Worm (Caenorhabditis elegans) whole organism, early embryonic: ENCODE data around the gene nol-9.
A peak's percentile ranks its signal among the peaks of the same experiment; 100 is the strongest.

Experiments used
- B0310.2 ChIP-seq: sonication (generic microtip); optimal IDR thresholded peaks from 2 replicates; lab custom pipeline; 2016; ENCODE audit warnings: mild to moderate bottlenecking, missing genetic modification characterization, missing compliant biosample characterization
- F13C5.2 ChIP-seq: sonication (generic microtip); optimal IDR thresholded peaks from 2 replicates; lab custom pipeline; 2017; ENCODE audit warnings: mild to moderate bottlenecking, missing genetic modification characterization, inconsistent platforms, missing compliant biosample characterization
- aly-1 ChIP-seq: sonication (generic microtip); optimal IDR thresholded peaks from 2 replicates; lab custom pipeline; 2016; ENCODE audit warnings: missing genetic modification characterization, missing compliant biosample characterization
- ama-1 ChIP-seq: fragments of 150-350 bp; optimal IDR thresholded peaks from 2 replicates; lab custom pipeline; 2014
- ceh-13 ChIP-seq: fragments of 200-800 bp; sonication (Bioruptor generic); optimal IDR thresholded peaks from 2 replicates; lab custom pipeline; 2018; ENCODE audit warnings: mild to moderate bottlenecking, missing genetic modification characterization, missing compliant biosample characterization
- ceh-36 ChIP-seq: sonication (generic microtip); optimal IDR thresholded peaks from 2 replicates; lab custom pipeline; 2016; ENCODE audit warnings: missing genetic modification characterization, inconsistent platforms, missing compliant biosample characterization
- ets-7 ChIP-seq: sonication (generic microtip); optimal IDR thresholded peaks from 2 replicates; lab custom pipeline; 2016; ENCODE audit warnings: missing genotype, missing genetic modification characterization, missing compliant biosample characterization
- flt-1 ChIP-seq: fragments of 200-800 bp; sonication (Bioruptor generic); IDR thresholded peaks from 2 replicates; pipeline ENCODE4 v1.3.6; 2022; ENCODE audit warnings: missing genetic modification characterization, missing compliant biosample characterization
- hmbx-1 ChIP-seq: sonication (generic microtip); optimal IDR thresholded peaks from 2 replicates; lab custom pipeline; 2016; ENCODE audit warnings: mild to moderate bottlenecking, missing genetic modification characterization, missing compliant biosample characterization
- hmg-4 ChIP-seq: fragments of 200-800 bp; sonication (Bioruptor generic); optimal IDR thresholded peaks from 2 replicates; lab custom pipeline; 2018; ENCODE audit warnings: mild to moderate bottlenecking, missing genetic modification characterization, missing compliant biosample characterization
- hnd-1 ChIP-seq: sonication (generic microtip); optimal IDR thresholded peaks from 2 replicates; lab custom pipeline; 2016; ENCODE audit warnings: missing genetic modification characterization, missing compliant biosample characterization
- pes-1 ChIP-seq: fragments of 200-800 bp; sonication (Bioruptor generic); IDR thresholded peaks from 2 replicates; pipeline ENCODE4 v1.3.6; 2022; ENCODE audit warnings: missing genetic modification reagents, missing genetic modification characterization, missing compliant biosample characterization
- scrt-1 ChIP-seq: fragments of 200-800 bp; sonication (Bioruptor generic); IDR thresholded peaks from 2 replicates; pipeline ENCODE4 v1.3.6; 2022; ENCODE audit warnings: missing genetic modification characterization, missing compliant biosample characterization
- sea-1 ChIP-seq: fragments of 200-800 bp; sonication (Bioruptor generic); conservative IDR thresholded peaks from 2 replicates; pipeline ENCODE4 v1.3.6; 2022; ENCODE audit warnings: missing genetic modification characterization, missing compliant biosample characterization
- tbx-11 ChIP-seq: fragments of 200-800 bp; sonication (Bioruptor generic); IDR thresholded peaks from 2 replicates; pipeline ENCODE4 v1.3.6; 2022; ENCODE audit warnings: missing genetic modification characterization, missing compliant biosample characterization
- tbx-37 ChIP-seq: fragments of 200-800 bp; sonication (Bioruptor generic); conservative IDR thresholded peaks from 2 replicates; pipeline ENCODE4 v1.3.6; 2022; ENCODE audit warnings: missing genetic modification reagents, missing genetic modification characterization, missing compliant biosample characterization
- tra-4 ChIP-seq: sonication (generic microtip); optimal IDR thresholded peaks from 2 replicates; lab custom pipeline; 2017; ENCODE audit warnings: missing genetic modification characterization, missing compliant biosample characterization

Gene nol-9

ce11 chrIV:13422200-13422599 is at the start of gene nol-9:
Gene nol-9, plus strand, starts transcription at chrIV:13422500.
- TF ChIP-seq ceh-36 (no peak), ceh-13 (GFP tag; lab: Kevin White, UChicago) (no peak), flt-1 (GFP tag; lab: Robert Waterston, UW) (no peak), pes-1 (GFP tag; lab: Robert Waterston, UW) (no peak), sea-1 (GFP tag; lab: Robert Waterston, UW) (no peak)

- TF ChIP-seq aly-1 (tag; lab: Kevin White, UChicago), result no peak
- no peak for TF ChIP-seq hnd-1 (tag; lab: Kevin White, UChicago)
Observed at ce11 chrIV:13374918-13375317, 47.4 kb upstream of the nol-9 start.

ce11 chrIV:13377716-13378115 is 44.6 kb upstream of the nol-9 start, which contains the start of gene mau-8:
Gene mau-8, plus strand, starts transcription at chrIV:13378016.
- TF ChIP-seq ceh-36, result no peak
- no peak for TF ChIP-seq tbx-11 (GFP tag; lab: Robert Waterston, UW)
- TF ChIP-seq hnd-1 (tag; lab: Kevin White, UChicago), result no peak
- TF ChIP-seq B0310.2 (tag; lab: Kevin White, UChicago), result no peak
- TF ChIP-seq ama-1 (lab: Kevin White, UChicago), result no peak
- TF ChIP-seq ets-7 (tag; lab: Kevin White, UChicago), result no peak
- TF ChIP-seq pes-1 (GFP tag; lab: Robert Waterston, UW), result no peak
- no peak for TF ChIP-seq sea-1 (GFP tag; lab: Robert Waterston, UW)
- no peak for TF ChIP-seq flt-1 (GFP tag; lab: Robert Waterston, UW)
- no peak for TF ChIP-seq scrt-1
- no peak for TF ChIP-seq F13C5.2 (tag; lab: Kevin White, UChicago)
- TF ChIP-seq hmbx-1 (tag; lab: Kevin White, UChicago), result no peak
- TF ChIP-seq aly-1 (tag; lab: Kevin White, UChicago), result no peak
- no peak for TF ChIP-seq hmg-4 (GFP tag; lab: Kevin White, UChicago)
- TF ChIP-seq tra-4 (tag; lab: Kevin White, UChicago), result no peak
- no peak for TF ChIP-seq tbx-37 (GFP tag; lab: Robert Waterston, UW)
- TF ChIP-seq ceh-13 (GFP tag; lab: Kevin White, UChicago), result no peak

- TF ChIP-seq aly-1 (tag; lab: Kevin White, UChicago) (no peak), pes-1 (GFP tag; lab: Robert Waterston, UW) (no peak), ama-1 (lab: Kevin White, UChicago) (peak; percentile 28), hmg-4 (GFP tag; lab: Kevin White, UChicago) (no peak), flt-1 (GFP tag; lab: Robert Waterston, UW) (no peak)
Observed at ce11 chrIV:13380506-13380905, 41.8 kb upstream of the nol-9 start.

ce11 chrIV:13381823-13382222 is 40.5 kb upstream of the nol-9 start, which contains the start of gene emc-3:
Gene emc-3, minus strand, starts transcription at chrIV:13381923.
- TF ChIP-seq B0310.2 (tag; lab: Kevin White, UChicago) (no peak), tra-4 (tag; lab: Kevin White, UChicago) (no peak), flt-1 (GFP tag; lab: Robert Waterston, UW) (no peak), ets-7 (tag; lab: Kevin White, UChicago) (no peak), hmbx-1 (tag; lab: Kevin White, UChicago) (no peak), hnd-1 (tag; lab: Kevin White, UChicago) (no peak)

- TF ChIP-seq tbx-37 (GFP tag; lab: Robert Waterston, UW), result no peak
- TF ChIP-seq F13C5.2 (tag; lab: Kevin White, UChicago), result peak; percentile 17
Observed at ce11 chrIV:13383763-13384436, 38.4 kb upstream of the nol-9 start, which contains the start of gene rab-19. Gene rab-19, minus strand, starts transcription at chrIV:13384386.

ce11 chrIV:13386043-13386442 is 36.3 kb upstream of the nol-9 start, which contains the start of the genes Y62E10A.20, Y62E10A.23 and mdt-9:
Gene Y62E10A.20, minus strand, starts transcription at chrIV:13386091.
Gene Y62E10A.23, plus strand, starts transcription at chrIV:13386324.
Gene mdt-9, plus strand, starts transcription at chrIV:13386380.
- no peak for TF ChIP-seq B0310.2 (tag; lab: Kevin White, UChicago)
- TF ChIP-seq flt-1 (GFP tag; lab: Robert Waterston, UW), result peak; percentile 61
- TF ChIP-seq pes-1 (GFP tag; lab: Robert Waterston, UW), result peak; percentile 69
- peak; percentile 23 for TF ChIP-seq hnd-1 (tag; lab: Kevin White, UChicago)
- TF ChIP-seq hmg-4 (GFP tag; lab: Kevin White, UChicago), result peak; percentile 19
- TF ChIP-seq ama-1 (lab: Kevin White, UChicago), result no peak
- TF ChIP-seq sea-1 (GFP tag; lab: Robert Waterston, UW), result peak; percentile 77
- peak; percentile 67; the same call in 1 of the 2 replicates for TF ChIP-seq scrt-1
- TF ChIP-seq tbx-11 (GFP tag; lab: Robert Waterston, UW), result peak; percentile 58; the same call in 1 of the 2 replicates
- peak; percentile 60 for TF ChIP-seq ceh-13 (GFP tag; lab: Kevin White, UChicago)
- TF ChIP-seq tra-4 (tag; lab: Kevin White, UChicago), result no peak
- TF ChIP-seq hmbx-1 (tag; lab: Kevin White, UChicago), result peak; percentile 48
- peak; percentile 65 for TF ChIP-seq ceh-36
- TF ChIP-seq tbx-37 (GFP tag; lab: Robert Waterston, UW), result peak; percentile 58; the same call in 1 of the 2 replicates
- peak; percentile 53 for TF ChIP-seq aly-1 (tag; lab: Kevin White, UChicago)
- TF ChIP-seq F13C5.2 (tag; lab: Kevin White, UChicago), result peak; percentile 88
- TF ChIP-seq ets-7 (tag; lab: Kevin White, UChicago), result peak; percentile 26
